Worm (Caenorhabditis elegans) whole organism, young adult: ENCODE measurements around the gene Y45F10C.2.
"Not testable (repeated sequence)": the region's sequence is repeated elsewhere in the genome, so short reads cannot be mapped to it uniquely, and the experiment has no call there.

Experiments
- B0261.1 ChIP-seq: sonication (generic microtip); optimal IDR thresholded peaks from 2 replicates; lab custom pipeline; 2016; ENCODE audit warnings: mild to moderate bottlenecking, missing genetic modification characterization, moderate library complexity, missing compliant biosample characterization
- ama-1 ChIP-seq, 3 experiments: fragments of 150-350 bp in 1 of 3; sonication (generic microtip) in 2 of 3; optimal IDR thresholded peaks; 2 replicates each; lab custom pipeline; 2014 to 2018; ENCODE audit warnings: missing biosample characterization in 2 of 3, missing genetic modification characterization in 2 of 3, missing genetic modification reagents in 2 of 3
- attf-6 ChIP-seq: fragments of 200-800 bp; sonication (Bioruptor generic); IDR thresholded peaks from 2 replicates; pipeline ENCODE4 v1.3.6; 2022; ENCODE audit warnings: missing genetic modification reagents, missing genetic modification characterization, missing compliant biosample characterization
- lir-1 ChIP-seq: fragments of 200-800 bp; sonication (Bioruptor generic); conservative IDR thresholded peaks from 2 replicates; pipeline ENCODE4 v1.3.6; 2022; ENCODE audit warnings: missing genetic modification reagents, missing genetic modification characterization, missing compliant biosample characterization
- nhr-80 ChIP-seq: sonication (generic microtip); optimal IDR thresholded peaks from 2 replicates; lab custom pipeline; 2016; ENCODE audit warnings: missing genetic modification characterization, missing compliant biosample characterization
- pbrm-1 ChIP-seq: fragments of 200-800 bp; sonication (Bioruptor generic); IDR thresholded peaks from 2 replicates; pipeline ENCODE4 v1.3.6; 2022; ENCODE audit warnings: missing genetic modification reagents, missing genetic modification characterization, missing compliant biosample characterization
- zfh-2 ChIP-seq: fragments of 200-800 bp; sonication (Bioruptor generic); conservative IDR thresholded peaks from 2 replicates; pipeline ENCODE4 v1.3.6; 2022; ENCODE audit warnings: missing genetic modification reagents, missing genetic modification characterization, missing compliant biosample characterization

- TF ChIP-seq nhr-80 (tag; lab: Kevin White, UChicago); zfh-2 (GFP tag; lab: Robert Waterston, UW); pbrm-1 (GFP tag; lab: Robert Waterston, UW); attf-6 (GFP tag; lab: Robert Waterston, UW); ama-1 (optimal IDR thresholded peaks at IDR 0.05; lab: Kevin White, UChicago); ama-1 (GFP tag; optimal IDR thresholded peaks at IDR 0.05; lab: Kevin White, UChicago); B0261.1; lir-1 (GFP tag; lab: Robert Waterston, UW): not testable (repeated sequence)
Measured at ce11 chrIV:13659449-13659848, 3.0 kb downstream of the Y45F10C.2 start, which contains the start of gene Y45F10C.1.
